Fruit fly (Drosophila melanogaster): ENCODE results near the gene CG3793.

CG3793 gene

dm6 chr2L:15761409-15762407 is 2.3 kb upstream of the CG3793 start (continued):
- TF ChIP-seq CG14667 (GFP tag; IDR thresholded peaks at IDR 0.05) (peak; percentile 63), CG4617 (GFP tag; optimal IDR thresholded peaks at IDR 0.05; ENCODE audit: borderline replicate concordance) (peak; percentile 3), vvl (GFP tag; IDR thresholded peaks at IDR 0.05) (peak; percentile 90), nom (GFP tag; optimal IDR thresholded peaks at IDR 0.05) (no peak), CG1602 (GFP tag; optimal IDR thresholded peaks at IDR 0.05) (peak; percentile 64), maf-S (GFP tag; optimal IDR thresholded peaks at IDR 0.05) (no peak), pan (optimal IDR thresholded peaks at IDR 0.05) (no peak), pan (GFP tag; optimal IDR thresholded peaks at IDR 0.05 in 1 of 2, IDR thresholded peaks at IDR 0.05 in 1 of 2) (peak in 1 of 2 experiments; percentile 88), gsb-n (tag; optimal IDR thresholded peaks at IDR 0.05) (peak; percentile 68), Atf6 (GFP tag; IDR thresholded peaks at IDR 0.05) (peak; percentile 74), jing (GFP tag; optimal IDR thresholded peaks at IDR 0.05) (no peak), sr (GFP tag; IDR thresholded peaks at IDR 0.05) (no peak), Rx (GFP tag; IDR thresholded peaks at IDR 0.05) (no peak), Mes4 (GFP tag; optimal IDR thresholded peaks at IDR 0.05) (peak; percentile 19), shn (GFP tag; optimal IDR thresholded peaks at IDR 0.05) (peak; percentile 37), Dp (GFP tag; optimal IDR thresholded peaks at IDR 0.05) (no peak), Hmr (GFP tag; optimal IDR thresholded peaks at IDR 0.05) (peak; percentile 53), grau (tag; optimal IDR thresholded peaks at IDR 0.05) (peak; percentile 75), CG11398 (GFP tag; optimal IDR thresholded peaks at IDR 0.05) (no peak), Lim3 (GFP tag; IDR thresholded peaks at IDR 0.05) (0 out of 2 replicates have a peak, but pooled peaks have one; percentile 42), CG17912 (GFP tag; optimal IDR thresholded peaks at IDR 0.05) (no peak), dmrt11E (tag; optimal IDR thresholded peaks at IDR 0.05) (peak; percentile 80), CG11560 (tag; IDR thresholded peaks at IDR 0.05) (0 out of 3 replicates have a peak, but pooled peaks have one; percentile 15), CG14965 (GFP tag; optimal IDR thresholded peaks at IDR 0.05; ENCODE audit: borderline replicate concordance) (no peak), Nf-YB (GFP tag; optimal IDR thresholded peaks at IDR 0.05) (peak; percentile 54), Camta (GFP tag; optimal IDR thresholded peaks at IDR 0.05) (no peak), CG31441 (GFP tag; IDR thresholded peaks at IDR 0.05) (peak; percentile 87), CG16813 (GFP tag; IDR thresholded peaks at IDR 0.05; ENCODE audit: partially characterized antibody) (no peak), CG1832 (GFP tag; optimal IDR thresholded peaks at IDR 0.05) (no peak), Sox100B (GFP tag; optimal IDR thresholded peaks at IDR 0.05) (peak; percentile 83), Hr51 (GFP tag; optimal IDR thresholded peaks at IDR 0.05) (peak in 1 of 2 experiments; percentile 82), Chrac-16 (GFP tag; optimal IDR thresholded peaks at IDR 0.05) (peak; percentile 59), CG10209 (GFP tag; optimal IDR thresholded peaks at IDR 0.05) (peak; percentile 75), schlank (tag; optimal IDR thresholded peaks at IDR 0.05) (no peak), CG17802 (tag; optimal IDR thresholded peaks at IDR 0.05) (peak; percentile 13), bsh (GFP tag; optimal IDR thresholded peaks at IDR 0.05) (peak; percentile 28 to 78), gsb (GFP tag; IDR thresholded peaks at IDR 0.05) (no peak), CG1529 (GFP tag; optimal IDR thresholded peaks at IDR 0.05) (peak; percentile 75), trem (tag; optimal IDR thresholded peaks at IDR 0.05) (peak; percentile 76), lbe (GFP tag; optimal IDR thresholded peaks at IDR 0.05) (peak; percentile 80), D19B (GFP tag; optimal IDR thresholded peaks at IDR 0.05) (peak; percentile 23), Jarid2 (GFP tag; optimal IDR thresholded peaks at IDR 0.05) (no peak), CG30431 (GFP tag; optimal IDR thresholded peaks at IDR 0.05) (peak; percentile 2), Bdp1 (GFP tag; optimal IDR thresholded peaks at IDR 0.05) (peak; percentile 27), inv (GFP tag; IDR thresholded peaks at IDR 0.05; ENCODE audit: partially characterized antibody) (no peak), CG6654 (GFP tag; optimal IDR thresholded peaks at IDR 0.05) (no peak), CG9817 (tag; optimal IDR thresholded peaks at IDR 0.05) (peak; percentile 41)

Measured in whole organism, embryonic.